Fruit fly (Drosophila melanogaster) whole organism, wandering third instar larva: ENCODE results near the gene Spase12.
A peak's percentile ranks its signal among the peaks of the same experiment; 100 is the strongest.

Experiments used
- CG32264 ChIP-seq: fragments of 200-800 bp; sonication (Bioruptor generic); optimal IDR thresholded peaks from 2 replicates; lab custom pipeline; 2016; ENCODE audit warnings: missing biosample characterization, missing genetic modification characterization
- CrebA ChIP-seq: fragments of 200-800 bp; sonication (Bioruptor generic); optimal IDR thresholded peaks from 2 replicates; lab custom pipeline; 2016; ENCODE audit warnings: missing biosample characterization, mild to moderate bottlenecking, missing genetic modification characterization, borderline replicate concordance
- Dfd ChIP-seq: fragments of >200 bp; optimal IDR thresholded peaks from 2 replicates; lab custom pipeline; 2017; ENCODE audit warnings: missing biosample characterization, missing genetic modification characterization
- Dif ChIP-seq: fragments of 200-275, 200-300 bp; sonication (Bioruptor generic); optimal IDR thresholded peaks from 2 replicates; lab custom pipeline; 2018; ENCODE audit warnings: missing biosample characterization, missing genetic modification characterization; ENCODE audit not compliant: partially characterized antibody
- GATAd ChIP-seq: sonication (Bioruptor generic); optimal IDR thresholded peaks from 2 replicates; lab custom pipeline; 2016; ENCODE audit warnings: missing biosample characterization, missing genetic modification characterization
- HLH106 ChIP-seq: fragments of 200-800 bp; optimal IDR thresholded peaks from 3 replicates; lab custom pipeline; 2019; ENCODE audit warnings: missing biosample characterization, mild to moderate bottlenecking, missing genetic modification characterization, moderate library complexity
- Hnf4 ChIP-seq: fragments of 200-800 bp; sonication (Bioruptor generic); optimal IDR thresholded peaks from 2 replicates; lab custom pipeline; 2016; ENCODE audit warnings: missing biosample characterization, mild to moderate bottlenecking, missing genetic modification characterization
- Hr78 ChIP-seq: fragments of >200 bp; optimal IDR thresholded peaks from 2 replicates; lab custom pipeline; 2017; ENCODE audit warnings: missing biosample characterization, missing genetic modification characterization
- Hr83 ChIP-seq: fragments of 200-300 bp; sonication (Bioruptor generic); optimal IDR thresholded peaks from 2 replicates; lab custom pipeline; 2016; ENCODE audit warnings: missing biosample characterization, mild to moderate bottlenecking, missing genetic modification characterization, moderate library complexity; ENCODE audit not compliant: poor library complexity, severe bottlenecking
- Jra ChIP-seq: sonication (Bioruptor generic); optimal IDR thresholded peaks from 2 replicates; lab custom pipeline; 2016; ENCODE audit warnings: missing biosample characterization, missing genetic modification characterization
- Mio ChIP-seq: sonication (Bioruptor generic); optimal IDR thresholded peaks from 2 replicates; lab custom pipeline; 2016; ENCODE audit warnings: missing biosample characterization, missing genetic modification characterization
- Myc ChIP-seq: fragments of >200 bp; optimal IDR thresholded peaks from 2 replicates; lab custom pipeline; 2017
- N ChIP-seq: fragments of >200 bp; optimal IDR thresholded peaks from 2 replicates; lab custom pipeline; 2018; ENCODE audit warnings: missing biosample characterization, missing external identifiers, missing genetic modification characterization
- OdsH ChIP-seq: fragments of 200-800 bp; sonication (Bioruptor generic); optimal IDR thresholded peaks from 2 replicates; lab custom pipeline; 2016; ENCODE audit warnings: missing biosample characterization, mild to moderate bottlenecking, missing genetic modification characterization
- Sp1 ChIP-seq: fragments of 200-800 bp; sonication (Bioruptor generic); optimal IDR thresholded peaks from 3 replicates; lab custom pipeline; 2019; ENCODE audit warnings: missing biosample characterization, mild to moderate bottlenecking, missing genetic modification characterization, moderate library complexity
- Vsx2 ChIP-seq: fragments of 200-300, 225-300 bp; sonication (Bioruptor generic); optimal IDR thresholded peaks from 2 replicates; lab custom pipeline; 2018; ENCODE audit warnings: missing biosample characterization, missing genetic modification characterization; ENCODE audit not compliant: partially characterized antibody
- br ChIP-seq: fragments of 200-800 bp; sonication (Bioruptor generic); optimal IDR thresholded peaks from 2 replicates; lab custom pipeline; 2016; ENCODE audit warnings: missing biosample characterization, missing genetic modification characterization
- brk ChIP-seq: fragments of 200-800 bp; sonication (Bioruptor generic); optimal IDR thresholded peaks from 2 replicates; lab custom pipeline; 2016; ENCODE audit warnings: missing biosample characterization, mild to moderate bottlenecking, missing genetic modification characterization
- dl ChIP-seq, 2 experiments: fragments of 175-275, 200-275 bp in 1 of 2; fragments of 200-275 bp in 1 of 2; sonication (Bioruptor generic); optimal IDR thresholded peaks; lab custom pipeline; 2018; ENCODE audit warnings: mild to moderate bottlenecking in 2 of 2, missing biosample characterization in 2 of 2, missing genetic modification characterization in 2 of 2, moderate library complexity in 2 of 2; ENCODE audit not compliant: partially characterized antibody in 2 of 2, insufficient read depth in 1 of 2
- dmrt93B ChIP-seq: fragments of 200-800 bp; sonication (Bioruptor generic); optimal IDR thresholded peaks from 2 replicates; lab custom pipeline; 2018; ENCODE audit warnings: missing biosample characterization, mild to moderate bottlenecking, missing genetic modification characterization
- dsf ChIP-seq: sonication (Bioruptor generic); optimal IDR thresholded peaks from 2 replicates; lab custom pipeline; 2016; ENCODE audit warnings: missing biosample characterization, missing genetic modification characterization, borderline replicate concordance
- ey ChIP-seq: fragments of 200-800 bp; sonication (Bioruptor generic); optimal IDR thresholded peaks from 2 replicates; lab custom pipeline; 2016; ENCODE audit warnings: missing biosample characterization, missing genetic modification characterization
- foxo ChIP-seq, 2 experiments: fragments of 200-800 bp; sonication (Bioruptor generic); optimal IDR thresholded peaks; 2 replicates in 1 of 2; 3 replicates in 1 of 2; lab custom pipeline; 2016 to 2017; ENCODE audit warnings: missing biosample characterization in 2 of 2, missing genetic modification characterization in 2 of 2
- fru ChIP-seq: fragments of 200-800 bp; sonication (Bioruptor generic); optimal IDR thresholded peaks from 3 replicates; lab custom pipeline; 2016; ENCODE audit warnings: missing biosample characterization, mild to moderate bottlenecking, missing genetic modification characterization
- h ChIP-seq: fragments of 200-800 bp; sonication (Bioruptor generic); optimal IDR thresholded peaks from 3 replicates; lab custom pipeline; 2016; ENCODE audit warnings: missing biosample characterization, mild to moderate bottlenecking, missing genetic modification characterization
- jim ChIP-seq: fragments of 175-275, 200-325 bp; sonication (Bioruptor generic); optimal IDR thresholded peaks from 2 replicates; lab custom pipeline; 2016; ENCODE audit warnings: missing biosample characterization, mild to moderate bottlenecking, missing genetic modification characterization
- lola ChIP-seq: fragments of >200 bp; optimal IDR thresholded peaks from 2 replicates; lab custom pipeline; 2017; ENCODE audit warnings: missing biosample characterization, missing genetic modification characterization
- psq ChIP-seq: fragments of 200-800 bp; sonication (Bioruptor generic); optimal IDR thresholded peaks from 3 replicates; lab custom pipeline; 2017; ENCODE audit warnings: missing biosample characterization, mild to moderate bottlenecking, missing genetic modification characterization, moderate library complexity
- rgr ChIP-seq: fragments of 200-800 bp; sonication (Bioruptor generic); optimal IDR thresholded peaks from 3 replicates; lab custom pipeline; 2016; ENCODE audit warnings: missing biosample characterization, mild to moderate bottlenecking, missing genetic modification characterization
- sage ChIP-seq: fragments of 200-800 bp; sonication (Bioruptor generic); optimal IDR thresholded peaks from 2 replicates; lab custom pipeline; 2016; ENCODE audit warnings: missing biosample characterization, mild to moderate bottlenecking, missing genetic modification characterization
- woc ChIP-seq: sonication (Bioruptor generic); optimal IDR thresholded peaks from 2 replicates; lab custom pipeline; 2016; ENCODE audit warnings: missing biosample characterization, mild to moderate bottlenecking, missing genetic modification characterization

The Spase12 gene

dm6 chr3R:29490912-29491311, at the start of gene Spase12:
Gene Spase12, minus strand, starts transcription at chr3R:29491150.
- TF ChIP-seq Myc, result peak; percentile 77
- no peak for TF ChIP-seq Vsx2
- TF ChIP-seq, all 38 proteins: peak for 1

dm6 chr3R:29538436-29538835, 47.5 kb upstream of the Spase12 start:
- TF ChIP-seq Hr83, result no peak
- peak; percentile 71 for TF ChIP-seq ey (GFP tag; lab: Kevin White, UChicago)
- TF ChIP-seq CG32264 (GFP tag; lab: Kevin White, UChicago), result peak; percentile 21
- no peak for TF ChIP-seq Mio (GFP tag; lab: Kevin White, UChicago)
- TF ChIP-seq GATAd (GFP tag; lab: Kevin White, UChicago), result no peak
- TF ChIP-seq HLH106 (tag; lab: Kevin White, UChicago), result peak; percentile 68
- TF ChIP-seq dl (GFP tag; optimal IDR thresholded peaks at IDR 0.05; lab: Kevin White, UChicago; ENCODE audit: insufficient read depth in 1 of 2, partially characterized antibody in 2 of 2), result no peak
- peak; percentile 33 for TF ChIP-seq dmrt93B
- peak; percentile 82 for TF ChIP-seq h
- peak; percentile 62 for TF ChIP-seq OdsH (GFP tag; lab: Kevin White, UChicago)
- TF ChIP-seq brk (GFP tag; lab: Kevin White, UChicago), result no peak
- TF ChIP-seq foxo (GFP tag; optimal IDR thresholded peaks at IDR 0.05; lab: Kevin White, UChicago), result peak in 1 of 2 experiments; percentile 69
- peak; percentile 60 for TF ChIP-seq rgr
- TF ChIP-seq woc (GFP tag; lab: Kevin White, UChicago), result peak; percentile 54
- TF ChIP-seq Sp1, result peak; percentile 57
- TF ChIP-seq psq (GFP tag; lab: Kevin White, UChicago), result peak; percentile 53
- peak; percentile 50 for TF ChIP-seq sage (GFP tag; lab: Kevin White, UChicago)
- peak; percentile 63 for TF ChIP-seq fru (GFP tag; lab: Kevin White, UChicago)
- TF ChIP-seq lola, result no peak
- TF ChIP-seq br (GFP tag; lab: Kevin White, UChicago), result peak; percentile 60
- TF ChIP-seq, all 38 proteins: peak for 14

DNA sequence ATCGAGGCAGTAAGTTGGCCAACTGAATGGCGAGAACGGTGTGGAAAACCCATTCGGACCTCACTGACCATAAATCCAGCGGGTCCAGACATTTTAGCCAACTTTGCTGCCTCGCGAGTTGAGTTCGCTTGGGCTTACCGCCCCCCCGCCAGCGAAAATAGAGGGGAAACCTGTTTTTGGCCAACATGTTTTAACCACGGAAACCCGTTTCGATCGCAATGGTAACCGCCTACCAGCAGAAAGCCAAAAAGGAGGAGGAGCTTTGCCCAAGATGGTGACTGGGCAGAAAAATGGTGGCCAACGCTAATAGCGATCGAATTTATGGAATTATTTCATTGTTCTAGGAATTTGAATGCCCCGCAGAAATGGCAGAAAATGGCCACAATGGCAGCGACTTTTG, 35.6 kb upstream of the Spase12 start:
- TF ChIP-seq OdsH (GFP tag; lab: Kevin White, UChicago), result no peak
- TF ChIP-seq Dif (GFP tag; lab: Kevin White, UChicago), result peak; percentile 77
- no peak for TF ChIP-seq Hr78 (GFP tag; lab: Kevin White, UChicago)
- TF ChIP-seq N (GFP tag; lab: Kevin White, UChicago), result no peak
- peak; percentile 89 for TF ChIP-seq Vsx2
- no peak for TF ChIP-seq br (GFP tag; lab: Kevin White, UChicago)
- TF ChIP-seq dl (GFP tag; optimal IDR thresholded peaks at IDR 0.05; lab: Kevin White, UChicago; ENCODE audit: insufficient read depth in 1 of 2, partially characterized antibody in 2 of 2), result peak in 1 of 2 experiments; percentile 9

DNA sequence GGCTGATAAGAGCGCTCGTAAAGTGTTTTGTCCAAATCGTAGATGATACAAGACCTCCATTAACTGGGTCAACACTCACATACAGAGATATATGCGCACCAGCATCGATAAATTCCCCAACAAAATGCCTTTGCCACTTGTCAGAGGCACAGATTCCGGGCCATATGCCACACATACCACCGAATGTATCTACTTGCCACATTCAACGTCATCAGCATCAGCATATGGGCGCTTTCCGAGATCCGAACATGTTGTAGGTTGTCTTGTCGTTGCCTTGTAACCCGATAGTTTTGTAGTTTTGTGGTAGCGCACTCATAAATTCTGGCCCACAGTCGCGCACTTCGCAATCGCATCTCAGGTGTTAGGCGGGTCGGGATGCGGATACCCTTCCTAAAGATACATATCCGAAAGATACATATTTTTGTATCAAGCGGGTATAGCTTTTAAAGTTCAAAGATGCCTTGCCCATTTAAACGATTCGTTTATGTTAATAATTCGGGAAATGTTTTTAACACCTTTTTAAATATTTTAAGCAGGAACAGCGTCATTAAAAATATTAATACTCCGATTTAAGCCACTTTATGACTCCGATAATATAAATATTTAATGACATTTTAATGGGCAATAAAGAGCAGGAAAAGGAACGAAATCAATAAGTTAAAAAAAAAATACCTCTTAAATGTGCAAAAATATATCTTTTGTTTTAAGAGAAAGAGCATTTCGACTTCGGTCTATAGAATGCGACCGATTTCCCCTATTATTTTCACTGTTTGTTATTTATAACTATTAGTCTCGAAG, 33.2 kb upstream of the Spase12 start:
- no peak for TF ChIP-seq OdsH (GFP tag; lab: Kevin White, UChicago)
- TF ChIP-seq Dfd (GFP tag; lab: Kevin White, UChicago), result no peak
- TF ChIP-seq Jra (GFP tag; lab: Kevin White, UChicago), result no peak
- no peak for TF ChIP-seq woc (GFP tag; lab: Kevin White, UChicago)
- no peak for TF ChIP-seq CG32264 (GFP tag; lab: Kevin White, UChicago)
- no peak for TF ChIP-seq rgr
- TF ChIP-seq HLH106 (tag; lab: Kevin White, UChicago), result no peak
- TF ChIP-seq jim, result no peak
- TF ChIP-seq Mio (GFP tag; lab: Kevin White, UChicago), result no peak
- no peak for TF ChIP-seq GATAd (GFP tag; lab: Kevin White, UChicago)
- no peak for TF ChIP-seq br (GFP tag; lab: Kevin White, UChicago)
- no peak for TF ChIP-seq CrebA
- TF ChIP-seq sage (GFP tag; lab: Kevin White, UChicago), result no peak
- TF ChIP-seq dsf, result no peak
- no peak for TF ChIP-seq Hnf4 (GFP tag; lab: Kevin White, UChicago)
- TF ChIP-seq Hr78 (GFP tag; lab: Kevin White, UChicago), result no peak
- no peak for TF ChIP-seq dl (GFP tag; optimal IDR thresholded peaks at IDR 0.05; lab: Kevin White, UChicago; ENCODE audit: insufficient read depth in 1 of 2, partially characterized antibody in 2 of 2)
